Fruit fly (Drosophila melanogaster) whole organism, wandering third instar larva: Measurements from ENCODE around the gene CG6503.
A peak's percentile ranks its signal among the peaks of the same experiment; 100 is the strongest.

ENCODE experiments used
- CG32264 ChIP-seq: fragments of 200-800 bp; sonication (Bioruptor generic); optimal IDR thresholded peaks from 2 replicates; lab custom pipeline; 2016; ENCODE audit warnings: missing biosample characterization, missing genetic modification characterization
- CG9705 ChIP-seq: fragments of 200-800 bp; sonication (Bioruptor generic); optimal IDR thresholded peaks from 2 replicates; lab custom pipeline; 2018; ENCODE audit warnings: missing biosample characterization, mild to moderate bottlenecking, missing genetic modification characterization
- CrebA ChIP-seq: fragments of 200-800 bp; sonication (Bioruptor generic); optimal IDR thresholded peaks from 2 replicates; lab custom pipeline; 2016; ENCODE audit warnings: missing biosample characterization, mild to moderate bottlenecking, missing genetic modification characterization, borderline replicate concordance
- Dfd ChIP-seq: fragments of >200 bp; optimal IDR thresholded peaks from 2 replicates; lab custom pipeline; 2017; ENCODE audit warnings: missing biosample characterization, missing genetic modification characterization
- Dif ChIP-seq: fragments of 200-275, 200-300 bp; sonication (Bioruptor generic); optimal IDR thresholded peaks from 2 replicates; lab custom pipeline; 2018; ENCODE audit warnings: missing biosample characterization, missing genetic modification characterization; ENCODE audit not compliant: partially characterized antibody
- GATAd ChIP-seq: sonication (Bioruptor generic); optimal IDR thresholded peaks from 2 replicates; lab custom pipeline; 2016; ENCODE audit warnings: missing biosample characterization, missing genetic modification characterization
- HLH106 ChIP-seq: fragments of 200-800 bp; optimal IDR thresholded peaks from 3 replicates; lab custom pipeline; 2019; ENCODE audit warnings: missing biosample characterization, mild to moderate bottlenecking, missing genetic modification characterization, moderate library complexity
- Hnf4 ChIP-seq: fragments of 200-800 bp; sonication (Bioruptor generic); optimal IDR thresholded peaks from 2 replicates; lab custom pipeline; 2016; ENCODE audit warnings: missing biosample characterization, mild to moderate bottlenecking, missing genetic modification characterization
- Hr78 ChIP-seq: fragments of >200 bp; optimal IDR thresholded peaks from 2 replicates; lab custom pipeline; 2017; ENCODE audit warnings: missing biosample characterization, missing genetic modification characterization
- Hr83 ChIP-seq: fragments of 200-300 bp; sonication (Bioruptor generic); optimal IDR thresholded peaks from 2 replicates; lab custom pipeline; 2016; ENCODE audit warnings: missing biosample characterization, mild to moderate bottlenecking, missing genetic modification characterization, moderate library complexity; ENCODE audit not compliant: poor library complexity, severe bottlenecking
- Jra ChIP-seq: sonication (Bioruptor generic); optimal IDR thresholded peaks from 2 replicates; lab custom pipeline; 2016; ENCODE audit warnings: missing biosample characterization, missing genetic modification characterization
- Mio ChIP-seq: sonication (Bioruptor generic); optimal IDR thresholded peaks from 2 replicates; lab custom pipeline; 2016; ENCODE audit warnings: missing biosample characterization, missing genetic modification characterization
- Myc ChIP-seq: fragments of >200 bp; optimal IDR thresholded peaks from 2 replicates; lab custom pipeline; 2017
- N ChIP-seq: fragments of >200 bp; optimal IDR thresholded peaks from 2 replicates; lab custom pipeline; 2018; ENCODE audit warnings: missing biosample characterization, missing external identifiers, missing genetic modification characterization
- OdsH ChIP-seq: fragments of 200-800 bp; sonication (Bioruptor generic); optimal IDR thresholded peaks from 2 replicates; lab custom pipeline; 2016; ENCODE audit warnings: missing biosample characterization, mild to moderate bottlenecking, missing genetic modification characterization
- Rel ChIP-seq, 2 experiments: fragments of 200-800 bp; sonication (Bioruptor generic) in 1 of 2; optimal IDR thresholded peaks; 2 replicates in 1 of 2; 3 replicates in 1 of 2; lab custom pipeline; 2016 to 2019; ENCODE audit warnings: mild to moderate bottlenecking in 2 of 2, missing biosample characterization in 2 of 2, missing genetic modification characterization in 2 of 2, moderate library complexity in 1 of 2
- Sp1 ChIP-seq: fragments of 200-800 bp; sonication (Bioruptor generic); optimal IDR thresholded peaks from 3 replicates; lab custom pipeline; 2019; ENCODE audit warnings: missing biosample characterization, mild to moderate bottlenecking, missing genetic modification characterization, moderate library complexity
- Vsx2 ChIP-seq: fragments of 200-300, 225-300 bp; sonication (Bioruptor generic); optimal IDR thresholded peaks from 2 replicates; lab custom pipeline; 2018; ENCODE audit warnings: missing biosample characterization, missing genetic modification characterization; ENCODE audit not compliant: partially characterized antibody
- br ChIP-seq: fragments of 200-800 bp; sonication (Bioruptor generic); optimal IDR thresholded peaks from 2 replicates; lab custom pipeline; 2016; ENCODE audit warnings: missing biosample characterization, missing genetic modification characterization
- brk ChIP-seq: fragments of 200-800 bp; sonication (Bioruptor generic); optimal IDR thresholded peaks from 2 replicates; lab custom pipeline; 2016; ENCODE audit warnings: missing biosample characterization, mild to moderate bottlenecking, missing genetic modification characterization
- dl ChIP-seq, 2 experiments: fragments of 175-275, 200-275 bp in 1 of 2; fragments of 200-275 bp in 1 of 2; sonication (Bioruptor generic); optimal IDR thresholded peaks; lab custom pipeline; 2018; ENCODE audit warnings: mild to moderate bottlenecking in 2 of 2, missing biosample characterization in 2 of 2, missing genetic modification characterization in 2 of 2, moderate library complexity in 2 of 2; ENCODE audit not compliant: partially characterized antibody in 2 of 2, insufficient read depth in 1 of 2
- dmrt93B ChIP-seq: fragments of 200-800 bp; sonication (Bioruptor generic); optimal IDR thresholded peaks from 2 replicates; lab custom pipeline; 2018; ENCODE audit warnings: missing biosample characterization, mild to moderate bottlenecking, missing genetic modification characterization
- dsf ChIP-seq: sonication (Bioruptor generic); optimal IDR thresholded peaks from 2 replicates; lab custom pipeline; 2016; ENCODE audit warnings: missing biosample characterization, missing genetic modification characterization, borderline replicate concordance
- ey ChIP-seq: fragments of 200-800 bp; sonication (Bioruptor generic); optimal IDR thresholded peaks from 2 replicates; lab custom pipeline; 2016; ENCODE audit warnings: missing biosample characterization, missing genetic modification characterization
- foxo ChIP-seq, 2 experiments: fragments of 200-800 bp; sonication (Bioruptor generic); optimal IDR thresholded peaks; 2 replicates in 1 of 2; 3 replicates in 1 of 2; lab custom pipeline; 2016 to 2017; ENCODE audit warnings: missing biosample characterization in 2 of 2, missing genetic modification characterization in 2 of 2
- fru ChIP-seq: fragments of 200-800 bp; sonication (Bioruptor generic); optimal IDR thresholded peaks from 3 replicates; lab custom pipeline; 2016; ENCODE audit warnings: missing biosample characterization, mild to moderate bottlenecking, missing genetic modification characterization
- h ChIP-seq: fragments of 200-800 bp; sonication (Bioruptor generic); optimal IDR thresholded peaks from 3 replicates; lab custom pipeline; 2016; ENCODE audit warnings: missing biosample characterization, mild to moderate bottlenecking, missing genetic modification characterization
- jim ChIP-seq: fragments of 175-275, 200-325 bp; sonication (Bioruptor generic); optimal IDR thresholded peaks from 2 replicates; lab custom pipeline; 2016; ENCODE audit warnings: missing biosample characterization, mild to moderate bottlenecking, missing genetic modification characterization
- lola ChIP-seq: fragments of >200 bp; optimal IDR thresholded peaks from 2 replicates; lab custom pipeline; 2017; ENCODE audit warnings: missing biosample characterization, missing genetic modification characterization
- pan ChIP-seq: fragments of >200 bp; optimal IDR thresholded peaks from 2 replicates; lab custom pipeline; 2017
- psq ChIP-seq: fragments of 200-800 bp; sonication (Bioruptor generic); optimal IDR thresholded peaks from 3 replicates; lab custom pipeline; 2017; ENCODE audit warnings: missing biosample characterization, mild to moderate bottlenecking, missing genetic modification characterization, moderate library complexity
- rgr ChIP-seq: fragments of 200-800 bp; sonication (Bioruptor generic); optimal IDR thresholded peaks from 3 replicates; lab custom pipeline; 2016; ENCODE audit warnings: missing biosample characterization, mild to moderate bottlenecking, missing genetic modification characterization
- sage ChIP-seq: fragments of 200-800 bp; sonication (Bioruptor generic); optimal IDR thresholded peaks from 2 replicates; lab custom pipeline; 2016; ENCODE audit warnings: missing biosample characterization, mild to moderate bottlenecking, missing genetic modification characterization
- sv ChIP-seq: fragments of 200-800 bp; sonication (Bioruptor generic); optimal IDR thresholded peaks from 3 replicates; lab custom pipeline; 2016; ENCODE audit warnings: missing biosample characterization, missing genetic modification characterization
- tai ChIP-seq: sonication (Bioruptor generic); optimal IDR thresholded peaks from 2 replicates; lab custom pipeline; 2016; ENCODE audit warnings: missing biosample characterization, missing genetic modification characterization
- usp ChIP-seq: fragments of >200 bp; optimal IDR thresholded peaks from 2 replicates; lab custom pipeline; 2017; ENCODE audit warnings: missing biosample characterization, missing genetic modification characterization
- woc ChIP-seq: sonication (Bioruptor generic); optimal IDR thresholded peaks from 2 replicates; lab custom pipeline; 2016; ENCODE audit warnings: missing biosample characterization, mild to moderate bottlenecking, missing genetic modification characterization

The CG6503 gene

dm6 chr3R:26463146-26463545 lies 38.2 kb upstream of the CG6503 start:
- TF ChIP-seq Jra (GFP tag; lab: Kevin White, UChicago), result no peak
- TF ChIP-seq lola, result no peak
- no peak for TF ChIP-seq CrebA (GFP tag; lab: Kevin White, UChicago)
- TF ChIP-seq CG32264 (GFP tag; lab: Kevin White, UChicago), result no peak
- no peak for TF ChIP-seq brk (GFP tag; lab: Kevin White, UChicago)
- TF ChIP-seq HLH106 (tag; lab: Kevin White, UChicago), result no peak
- TF ChIP-seq pan, result no peak
- TF ChIP-seq Hnf4 (GFP tag; lab: Kevin White, UChicago), result no peak
- TF ChIP-seq tai (GFP tag; lab: Kevin White, UChicago), result no peak
- no peak for TF ChIP-seq foxo (GFP tag; optimal IDR thresholded peaks at IDR 0.05; lab: Kevin White, UChicago)
- no peak for TF ChIP-seq dsf
- TF ChIP-seq h (GFP tag; lab: Kevin White, UChicago), result no peak
- no peak for TF ChIP-seq fru (GFP tag; lab: Kevin White, UChicago)
- TF ChIP-seq Myc (lab: Kevin White, UChicago), result no peak

dm6 chr3R:26462173-26462959 lies 37.5 kb upstream of the CG6503 start:
- TF ChIP-seq Dfd (no peak), sv (GFP tag; lab: Kevin White, UChicago) (no peak), psq (GFP tag; lab: Kevin White, UChicago) (no peak), Myc (lab: Kevin White, UChicago) (no peak), tai (GFP tag; lab: Kevin White, UChicago) (no peak), CG32264 (GFP tag; lab: Kevin White, UChicago) (no peak), usp (GFP tag; lab: Kevin White, UChicago) (no peak), h (GFP tag; lab: Kevin White, UChicago) (no peak), Rel (GFP tag; optimal IDR thresholded peaks at IDR 0.05; lab: Kevin White, UChicago) (no peak), Rel (tag; optimal IDR thresholded peaks at IDR 0.05; lab: Kevin White, UChicago) (no peak), Jra (GFP tag; lab: Kevin White, UChicago) (no peak), Hr83 (GFP tag; lab: Kevin White, UChicago) (no peak), Sp1 (GFP tag; lab: Kevin White, UChicago) (no peak), fru (GFP tag; lab: Kevin White, UChicago) (no peak), ey (GFP tag; lab: Kevin White, UChicago) (no peak), Vsx2 (no peak), Mio (GFP tag; lab: Kevin White, UChicago) (no peak), GATAd (GFP tag; lab: Kevin White, UChicago) (no peak), foxo (GFP tag; optimal IDR thresholded peaks at IDR 0.05; lab: Kevin White, UChicago) (no peak), dmrt93B (GFP tag; lab: Kevin White, UChicago) (no peak)

dm6 chr3R:26461226-26461805 lies 36.4 kb upstream of the CG6503 start, which contains the start of gene CG5455:
Gene CG5455, plus strand, starts transcription at chr3R:26461527.
- TF ChIP-seq h (GFP tag; lab: Kevin White, UChicago), result peak; percentile 67
- no peak for TF ChIP-seq pan
- no peak for TF ChIP-seq lola
- no peak for TF ChIP-seq HLH106 (tag; lab: Kevin White, UChicago)
- no peak for TF ChIP-seq Hr83 (GFP tag; lab: Kevin White, UChicago)
- TF ChIP-seq N (GFP tag; lab: Kevin White, UChicago), result no peak
- no peak for TF ChIP-seq CG9705 (GFP tag; lab: Kevin White, UChicago)
- no peak for TF ChIP-seq jim (GFP tag; lab: Kevin White, UChicago)
- TF ChIP-seq Dfd, result no peak
- TF ChIP-seq fru (GFP tag; lab: Kevin White, UChicago), result peak; percentile 24
- no peak for TF ChIP-seq Hnf4 (GFP tag; lab: Kevin White, UChicago)
- no peak for TF ChIP-seq Mio (GFP tag; lab: Kevin White, UChicago)
- TF ChIP-seq Sp1 (GFP tag; lab: Kevin White, UChicago), result no peak
- TF ChIP-seq OdsH, result peak; percentile 28
- no peak for TF ChIP-seq foxo (GFP tag; optimal IDR thresholded peaks at IDR 0.05; lab: Kevin White, UChicago)
- TF ChIP-seq dsf, result no peak
- no peak for TF ChIP-seq Myc (lab: Kevin White, UChicago)
- TF ChIP-seq dl (GFP tag; optimal IDR thresholded peaks at IDR 0.05; lab: Kevin White, UChicago; ENCODE audit: insufficient read depth in 1 of 2, partially characterized antibody in 2 of 2), result no peak
- TF ChIP-seq sage (GFP tag; lab: Kevin White, UChicago), result no peak
- TF ChIP-seq Jra (GFP tag; lab: Kevin White, UChicago), result peak; percentile 26
- no peak for TF ChIP-seq tai (GFP tag; lab: Kevin White, UChicago)
- TF ChIP-seq usp (GFP tag; lab: Kevin White, UChicago), result no peak
- no peak for TF ChIP-seq ey (GFP tag; lab: Kevin White, UChicago)
- no peak for TF ChIP-seq Vsx2
- peak; percentile 33 for TF ChIP-seq br (GFP tag; lab: Kevin White, UChicago)
- peak; percentile 50 for TF ChIP-seq rgr
- no peak for TF ChIP-seq Hr78 (GFP tag; lab: Kevin White, UChicago)
- TF ChIP-seq psq (GFP tag; lab: Kevin White, UChicago), result no peak
- no peak for TF ChIP-seq CG32264 (GFP tag; lab: Kevin White, UChicago)
- TF ChIP-seq brk (GFP tag; lab: Kevin White, UChicago), result no peak
- no peak for TF ChIP-seq sv (GFP tag; lab: Kevin White, UChicago)
- TF ChIP-seq Rel (GFP tag; optimal IDR thresholded peaks at IDR 0.05; lab: Kevin White, UChicago), result no peak
- no peak for TF ChIP-seq Rel (tag; optimal IDR thresholded peaks at IDR 0.05; lab: Kevin White, UChicago)
- TF ChIP-seq GATAd (GFP tag; lab: Kevin White, UChicago), result no peak
- no peak for TF ChIP-seq CrebA (GFP tag; lab: Kevin White, UChicago)
- no peak for TF ChIP-seq dmrt93B (GFP tag; lab: Kevin White, UChicago)
- no peak for TF ChIP-seq woc
- TF ChIP-seq Dif (GFP tag; lab: Kevin White, UChicago), result peak; percentile 1
